Worm (Caenorhabditis elegans) whole organism, late embryonic: ENCODE results near the gene sra-33.

Experiments
- ceh-19 ChIP-seq: fragments of 200-800 bp; sonication (Bioruptor generic); optimal IDR thresholded peaks from 2 replicates; lab custom pipeline; 2018; ENCODE audit warnings: mild to moderate bottlenecking, missing genetic modification characterization, missing compliant biosample characterization
- ceh-2 ChIP-seq: sonication (generic microtip); optimal IDR thresholded peaks from 2 replicates; lab custom pipeline; 2016; ENCODE audit warnings: missing genotype, missing genetic modification characterization, missing compliant biosample characterization
- elt-2 ChIP-seq: sonication (generic microtip); optimal IDR thresholded peaks from 2 replicates; lab custom pipeline; 2016; ENCODE audit warnings: missing genetic modification reagents, missing genetic modification characterization, missing compliant biosample characterization
- fkh-10 ChIP-seq: fragments of 150-350 bp; optimal IDR thresholded peaks from 2 replicates; lab custom pipeline; 2014; ENCODE audit warnings: missing biosample characterization, missing genetic modification reagents, missing genetic modification characterization
- gmeb-2 ChIP-seq: sonication (generic microtip); optimal IDR thresholded peaks from 2 replicates; lab custom pipeline; 2016; ENCODE audit warnings: missing genetic modification characterization, inconsistent platforms, missing compliant biosample characterization
- lin-11 ChIP-seq: fragments of 200-800 bp; sonication (Bioruptor generic); optimal IDR thresholded peaks from 2 replicates; lab custom pipeline; 2018; ENCODE audit warnings: mild to moderate bottlenecking, missing genetic modification characterization, missing compliant biosample characterization
- nfya-1 ChIP-seq: sonication (generic microtip); optimal IDR thresholded peaks from 2 replicates; lab custom pipeline; 2017; ENCODE audit warnings: missing genetic modification characterization, mild to moderate bottlenecking, missing compliant biosample characterization, antibody characterized with exemption, moderate library complexity
- nhr-11 ChIP-seq: fragments of 150-350 bp; optimal IDR thresholded peaks from 2 replicates; lab custom pipeline; 2014; ENCODE audit warnings: missing biosample characterization, missing genetic modification characterization
- pha-4 ChIP-seq: fragments of 150-350 bp; optimal IDR thresholded peaks from 2 replicates; lab custom pipeline; 2018; ENCODE audit warnings: missing biosample characterization, missing genetic modification reagents, missing genetic modification characterization
- pros-1 ChIP-seq: fragments of 150-350 bp; optimal IDR thresholded peaks from 2 replicates; lab custom pipeline; 2014; ENCODE audit warnings: missing biosample characterization, missing genetic modification reagents, missing genetic modification characterization
- sox-2 ChIP-seq: fragments of 200-800 bp; sonication (Bioruptor generic); IDR thresholded peaks from 2 replicates; pipeline ENCODE4 v1.3.6; 2022; ENCODE audit warnings: missing genetic modification reagents, missing genetic modification characterization, missing compliant biosample characterization
- unc-3 ChIP-seq, 2 experiments: fragments of 200-800 bp in 1 of 2; sonication (Bioruptor generic) in 1 of 2; sonication (generic microtip) in 1 of 2; conservative IDR thresholded peaks in 1 of 2; optimal IDR thresholded peaks in 1 of 2; 2 replicates each; pipeline versions ENCODE4 v1.3.6 to Lab custom; 2016 to 2022; ENCODE audit warnings: missing compliant biosample characterization in 2 of 2, missing genetic modification characterization in 2 of 2, missing genetic modification reagents in 1 of 2
- unc-55 ChIP-seq: sonication (generic microtip); optimal IDR thresholded peaks from 2 replicates; lab custom pipeline; 2017; ENCODE audit warnings: missing biosample characterization, missing genetic modification reagents, missing genetic modification characterization
- unc-86 ChIP-seq: sonication (generic microtip); optimal IDR thresholded peaks from 2 replicates; lab custom pipeline; 2016; ENCODE audit warnings: missing genetic modification characterization, missing compliant biosample characterization

DNA sequence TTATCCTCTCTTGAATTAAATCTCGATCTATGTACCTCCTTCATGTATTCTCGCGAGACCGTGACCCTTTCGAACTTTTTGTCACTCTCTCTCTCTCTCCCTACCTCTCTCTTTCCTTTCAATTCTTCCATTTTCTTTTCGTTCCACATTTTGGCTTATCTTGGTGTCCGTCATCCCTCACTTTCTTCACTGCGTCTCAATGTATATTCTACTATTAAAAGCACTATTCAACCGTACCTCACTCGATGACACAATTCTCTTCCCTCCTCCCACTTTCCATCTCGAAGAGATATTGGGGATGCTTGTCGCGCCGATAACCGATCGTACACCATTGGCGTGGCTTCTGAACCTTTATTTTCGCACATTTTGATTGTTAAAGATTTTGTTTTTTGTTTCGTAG lies 26.4 kb downstream of the sra-33 start:
- no peak for TF ChIP-seq unc-3 (GFP tag; conservative IDR thresholded peaks at IDR 0.05; lab: Robert Waterston, UW)
- no peak for TF ChIP-seq unc-3 (tag; optimal IDR thresholded peaks at IDR 0.05; lab: Kevin White, UChicago)
- no peak for TF ChIP-seq nfya-1 (tag; lab: Kevin White, UChicago)
- TF ChIP-seq lin-11 (tag; lab: Kevin White, UChicago), result no peak
- TF ChIP-seq elt-2 (tag; lab: Kevin White, UChicago), result no peak
- no peak for TF ChIP-seq fkh-10 (GFP tag; lab: Kevin White, UChicago)
- no peak for TF ChIP-seq pha-4 (tag; lab: Kevin White, UChicago)
- no peak for TF ChIP-seq unc-55
- TF ChIP-seq gmeb-2 (tag; lab: Kevin White, UChicago), result no peak
- TF ChIP-seq unc-86 (tag; lab: Kevin White, UChicago), result no peak
- TF ChIP-seq nhr-11, result no peak
- no peak for TF ChIP-seq pros-1 (tag; lab: Kevin White, UChicago)
- no peak for TF ChIP-seq ceh-19 (GFP tag; lab: Kevin White, UChicago)
- no peak for TF ChIP-seq ceh-2 (tag; lab: Kevin White, UChicago)
- TF ChIP-seq sox-2, result no peak
